Fruit fly (Drosophila melanogaster): ENCODE results near the gene CG34426.

The CG34426 gene

dm6 chr3L:8824403-8825029 lies 22.3 kb downstream of the CG34426 start (continued):
- TF ChIP-seq Neu2 (GFP tag; optimal IDR thresholded peaks at IDR 0.05; ENCODE audit: borderline replicate concordance) (no peak), CG7357 (GFP tag; IDR thresholded peaks at IDR 0.05) (no peak)

- no peak for TF ChIP-seq Max (GFP tag; optimal IDR thresholded peaks at IDR 0.05)
- TF ChIP-seq CG10321 (GFP tag; IDR thresholded peaks at IDR 0.05): 0 out of 2 replicates have a peak, but pooled peaks have one; percentile 12
- no peak for TF ChIP-seq phol (tag; optimal IDR thresholded peaks at IDR 0.05)
- TF ChIP-seq B-H1 (GFP tag; IDR thresholded peaks at IDR 0.05): no peak
- TF ChIP-seq dpn (GFP tag; optimal IDR thresholded peaks at IDR 0.05): no peak
- TF ChIP-seq tup (GFP tag; optimal IDR thresholded peaks at IDR 0.05): no peak
- no peak for TF ChIP-seq Dfd (GFP tag; optimal IDR thresholded peaks at IDR 0.05)
- no peak for TF ChIP-seq gem (tag; optimal IDR thresholded peaks at IDR 0.05)
- no peak for TF ChIP-seq lilli (GFP tag; optimal IDR thresholded peaks at IDR 0.05)
- TF ChIP-seq HHEX (GFP tag; optimal IDR thresholded peaks at IDR 0.05): no peak
- no peak for TF ChIP-seq Sin3A (optimal IDR thresholded peaks at IDR 0.05)
- no peak for TF ChIP-seq Xbp1 (GFP tag; optimal IDR thresholded peaks at IDR 0.05)
- TF ChIP-seq Hr3 (GFP tag; optimal IDR thresholded peaks at IDR 0.05): no peak
- no peak for TF ChIP-seq CG32532 (GFP tag; IDR thresholded peaks at IDR 0.05)
- no peak for TF ChIP-seq sug (tag; optimal IDR thresholded peaks at IDR 0.05)
- no peak for TF ChIP-seq chinmo (GFP tag; IDR thresholded peaks at IDR 0.05; ENCODE audit: partially characterized antibody)
- TF ChIP-seq nom (GFP tag; optimal IDR thresholded peaks at IDR 0.05): peak; percentile 41
- TF ChIP-seq CG4730 (GFP tag; IDR thresholded peaks at IDR 0.05): no peak
- peak in 1 of 2 experiments; percentile 15 for TF ChIP-seq bsh (GFP tag; optimal IDR thresholded peaks at IDR 0.05)
- TF ChIP-seq fd96Cb (tag; optimal IDR thresholded peaks at IDR 0.05): no peak
- TF ChIP-seq Camta (GFP tag; optimal IDR thresholded peaks at IDR 0.05): no peak
- no peak for TF ChIP-seq CG13296 (GFP tag; optimal IDR thresholded peaks at IDR 0.05)
- no peak for TF ChIP-seq H2.0 (GFP tag; IDR thresholded peaks at IDR 0.05)
- no peak for TF ChIP-seq fu2 (GFP tag; optimal IDR thresholded peaks at IDR 0.05)
- TF ChIP-seq Six4 (GFP tag; optimal IDR thresholded peaks at IDR 0.05): no peak
- no peak for TF ChIP-seq danr (GFP tag; IDR thresholded peaks at IDR 0.05)
- no peak for TF ChIP-seq CG18599 (GFP tag; optimal IDR thresholded peaks at IDR 0.05)
- TF ChIP-seq Xrp1 (GFP tag; IDR thresholded peaks at IDR 0.05): no peak
- TF ChIP-seq CG4328 (GFP tag; optimal IDR thresholded peaks at IDR 0.05): no peak
- TF ChIP-seq mld (GFP tag; IDR thresholded peaks at IDR 0.05; ENCODE audit: partially characterized antibody): no peak
- no peak for TF ChIP-seq Neu2 (GFP tag; optimal IDR thresholded peaks at IDR 0.05; ENCODE audit: borderline replicate concordance)
- peak; percentile 30 for TF ChIP-seq corto (GFP tag; optimal IDR thresholded peaks at IDR 0.05)
Observed at dm6 chr3L:8825030-8825407, 22.8 kb downstream of the CG34426 start.

dm6 chr3L:8825560-8825959 lies 23.3 kb downstream of the CG34426 start:
- TF ChIP-seq CG6791 (GFP tag; IDR thresholded peaks at IDR 0.05; ENCODE audit: partially characterized antibody): no peak
- no peak for TF ChIP-seq vfl (GFP tag; optimal IDR thresholded peaks at IDR 0.05)
- no peak for TF ChIP-seq CG6254 (GFP tag; optimal IDR thresholded peaks at IDR 0.05)
- TF ChIP-seq fu2 (GFP tag; optimal IDR thresholded peaks at IDR 0.05): no peak
- TF ChIP-seq CG4707 (GFP tag; optimal IDR thresholded peaks at IDR 0.05): no peak
- no peak for TF ChIP-seq CG18599 (GFP tag; optimal IDR thresholded peaks at IDR 0.05)
- no peak for TF ChIP-seq CG30431 (GFP tag; optimal IDR thresholded peaks at IDR 0.05)
- no peak for TF ChIP-seq CG16813 (GFP tag; IDR thresholded peaks at IDR 0.05; ENCODE audit: partially characterized antibody)
- TF ChIP-seq Atf6 (GFP tag; IDR thresholded peaks at IDR 0.05): no peak
- peak; percentile 9 for TF ChIP-seq sqz (GFP tag; optimal IDR thresholded peaks at IDR 0.05)
- TF ChIP-seq corto (GFP tag; optimal IDR thresholded peaks at IDR 0.05): peak; percentile 41
- no peak for TF ChIP-seq Lim3 (GFP tag; IDR thresholded peaks at IDR 0.05)
- TF ChIP-seq fd3F (GFP tag; optimal IDR thresholded peaks at IDR 0.05): no peak
- no peak for TF ChIP-seq CG12155 (GFP tag; optimal IDR thresholded peaks at IDR 0.05)
- no peak for TF ChIP-seq CG43689 (GFP tag; IDR thresholded peaks at IDR 0.05)
- no peak for TF ChIP-seq scrt (GFP tag; optimal IDR thresholded peaks at IDR 0.05)
- no peak for TF ChIP-seq slou (GFP tag; optimal IDR thresholded peaks at IDR 0.05)
- no peak for TF ChIP-seq CG14965 (GFP tag; optimal IDR thresholded peaks at IDR 0.05; ENCODE audit: borderline replicate concordance)
- no peak for TF ChIP-seq unc-4 (GFP tag; IDR thresholded peaks at IDR 0.05; ENCODE audit: partially characterized antibody)

Measured in whole organism, embryonic.